Worm (Caenorhabditis elegans) whole organism, midembryonic: ENCODE measurements around the gene inx-7.

Experiments used
- T22C8.4 ChIP-seq: fragments of 200-800 bp; sonication (Bioruptor generic); IDR thresholded peaks from 2 replicates; pipeline ENCODE4 v1.3.6; 2022; ENCODE audit warnings: missing genetic modification characterization, missing compliant biosample characterization
- cog-1 ChIP-seq: sonication (generic microtip); optimal IDR thresholded peaks from 2 replicates; lab custom pipeline; 2016; ENCODE audit warnings: missing genetic modification characterization, missing compliant biosample characterization
- flt-1 ChIP-seq: fragments of 200-800 bp; sonication (Bioruptor generic); IDR thresholded peaks from 2 replicates; pipeline ENCODE4 v1.3.6; 2022; ENCODE audit warnings: missing genetic modification characterization, missing compliant biosample characterization
- klf-2 ChIP-seq: fragments of 200-800 bp; sonication (Bioruptor generic); conservative IDR thresholded peaks from 2 replicates; pipeline ENCODE4 v1.3.6; 2022; ENCODE audit warnings: missing genetic modification reagents, missing genetic modification characterization, missing compliant biosample characterization
- med-1 ChIP-seq: sonication (generic microtip); optimal IDR thresholded peaks from 2 replicates; lab custom pipeline; 2017; ENCODE audit warnings: missing genetic modification characterization, mild to moderate bottlenecking, missing compliant biosample characterization, antibody characterized with exemption, missing genetic modification reagents; ENCODE audit not compliant: insufficient read depth
- ref-1 ChIP-seq: fragments of 200-800 bp; sonication (Bioruptor generic); conservative IDR thresholded peaks from 2 replicates; pipeline ENCODE4 v1.3.6; 2022; ENCODE audit warnings: missing genetic modification reagents, missing genetic modification characterization, missing compliant biosample characterization
- tab-1 ChIP-seq: fragments of 200-800 bp; sonication (Bioruptor generic); IDR thresholded peaks from 2 replicates; pipeline ENCODE4 v1.3.6; 2022; ENCODE audit warnings: missing genetic modification characterization, missing compliant biosample characterization
- ztf-23 ChIP-seq: fragments of 200-800 bp; sonication (Bioruptor generic); IDR thresholded peaks from 2 replicates; pipeline ENCODE4 v1.3.6; 2022; ENCODE audit warnings: missing genetic modification reagents, missing genetic modification characterization, missing compliant biosample characterization
- ztf-29 ChIP-seq: fragments of 200-800 bp; sonication (Bioruptor generic); IDR thresholded peaks from 2 replicates; pipeline ENCODE4 v1.3.6; 2022; ENCODE audit warnings: missing genetic modification reagents, missing genetic modification characterization, missing compliant biosample characterization

ce11 chrIV:5967035-5967499 is 20.6 kb upstream of the inx-7 start:
- peak; percentile 94 for TF ChIP-seq flt-1 (GFP tag; lab: Robert Waterston, UW)
- TF ChIP-seq T22C8.4 (GFP tag; lab: Robert Waterston, UW): peak; percentile 87
- peak; percentile 82 for TF ChIP-seq cog-1 (tag; lab: Kevin White, UChicago)
- peak; percentile 93 for TF ChIP-seq ztf-23 (GFP tag; lab: Robert Waterston, UW)
- peak; percentile 81 for TF ChIP-seq ref-1
- TF ChIP-seq med-1 (GFP tag; lab: Kevin White, UChicago): peak; percentile 52
- peak; percentile 90 for TF ChIP-seq tab-1 (GFP tag; lab: Robert Waterston, UW)
- TF ChIP-seq klf-2 (GFP tag; lab: Robert Waterston, UW): peak; percentile 86
- peak; percentile 95 for TF ChIP-seq ztf-29 (GFP tag; lab: Robert Waterston, UW)
